Fruit fly (Drosophila melanogaster): Measurements from ENCODE around the gene Akt.

The Akt gene

DNA sequence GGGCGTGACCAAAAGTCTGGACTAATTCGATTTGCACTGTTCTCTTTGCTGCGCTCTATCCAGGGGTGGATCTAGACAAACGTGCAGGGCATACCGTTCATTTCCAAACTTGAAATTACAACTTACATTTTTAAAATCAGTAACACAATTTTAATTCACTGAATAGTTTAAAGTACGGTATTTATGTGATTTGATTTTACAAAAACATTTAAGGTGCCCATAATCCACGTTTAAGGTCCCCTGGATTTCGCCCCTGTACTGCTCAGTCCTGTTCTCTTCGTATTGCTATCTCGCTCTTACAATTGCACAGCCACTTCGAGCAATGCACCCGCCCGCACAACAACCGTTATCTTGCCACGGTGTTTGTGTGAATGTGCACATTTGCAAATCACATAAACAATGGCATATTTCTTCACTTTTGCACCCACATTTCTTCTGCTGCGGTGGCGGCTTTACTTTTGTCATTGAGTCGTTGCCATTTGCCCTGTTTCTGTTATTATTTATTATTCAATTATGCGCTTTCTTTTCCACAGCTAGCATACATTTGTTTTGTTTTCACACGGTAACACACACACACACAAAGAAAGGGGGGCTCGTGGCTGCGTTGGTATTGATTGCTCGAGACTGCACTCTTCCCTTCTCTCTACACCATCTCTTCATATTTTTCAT lies 1.2 kb upstream of the Akt start (continued):
- TF ChIP-seq inv (GFP tag; IDR thresholded peaks at IDR 0.05; ENCODE audit: partially characterized antibody) (peak; percentile 32; the same call in 1 of the 2 replicates), Abd-B (GFP tag; optimal IDR thresholded peaks at IDR 0.05) (peak; percentile 70), jing (GFP tag; optimal IDR thresholded peaks at IDR 0.05) (peak; percentile 60), CG34224 (GFP tag; IDR thresholded peaks at IDR 0.05; ENCODE audit: partially characterized antibody) (no peak), cas (GFP tag; IDR thresholded peaks at IDR 0.05) (no peak), CG8944 (GFP tag; optimal IDR thresholded peaks at IDR 0.05) (peak; percentile 79), H15 (GFP tag; IDR thresholded peaks at IDR 0.05) (peak; percentile 84), Aef1 (GFP tag; IDR thresholded peaks at IDR 0.05) (peak; percentile 72), CG11247 (GFP tag; IDR thresholded peaks at IDR 0.05) (peak; percentile 65), Ptx1 (GFP tag; IDR thresholded peaks at IDR 0.05) (peak; percentile 84), C15 (GFP tag; IDR thresholded peaks at IDR 0.05) (no peak), CG3726 (GFP tag; IDR thresholded peaks at IDR 0.05) (peak; percentile 83; the same call in 2 of the 3 replicates), Fer1 (GFP tag; optimal IDR thresholded peaks at IDR 0.05) (peak; percentile 27), en (GFP tag; optimal IDR thresholded peaks at IDR 0.05) (peak; percentile 57), ato (GFP tag; IDR thresholded peaks at IDR 0.05; ENCODE audit: partially characterized antibody) (no peak), CG11085 (GFP tag; IDR thresholded peaks at IDR 0.05) (peak; percentile 54; the same call in 1 of the 2 replicates), CrebB (tag; optimal IDR thresholded peaks at IDR 0.05) (peak; percentile 39), Elba2 (GFP tag; optimal IDR thresholded peaks at IDR 0.05) (no peak), YL-1 (GFP tag; optimal IDR thresholded peaks at IDR 0.05) (no peak), Mad (GFP tag; optimal IDR thresholded peaks at IDR 0.05) (peak; percentile 67), sens (GFP tag) (peak; percentile 98), NFAT (GFP tag; IDR thresholded peaks at IDR 0.05) (peak; percentile 58; the same call in 1 of the 2 replicates), CG17186 (GFP tag; optimal IDR thresholded peaks at IDR 0.05) (peak; percentile 40), Sry-β (GFP tag; optimal IDR thresholded peaks at IDR 0.05) (peak; percentile 16), ind (GFP tag; optimal IDR thresholded peaks at IDR 0.05) (peak; percentile 75), Hand (GFP tag; optimal IDR thresholded peaks at IDR 0.05) (no peak), dmrt99B (tag; optimal IDR thresholded peaks at IDR 0.05) (peak; percentile 85), chinmo (GFP tag; IDR thresholded peaks at IDR 0.05; ENCODE audit: partially characterized antibody) (no peak), CG12744 (GFP tag; optimal IDR thresholded peaks at IDR 0.05) (peak; percentile 25), CG4282 (GFP tag; optimal IDR thresholded peaks at IDR 0.05) (peak; percentile 1), CG3995 (GFP tag; optimal IDR thresholded peaks at IDR 0.05) (no peak), gce (GFP tag; IDR thresholded peaks at IDR 0.05) (peak; percentile 58; the same call in 1 of the 3 replicates), lab (GFP tag; optimal IDR thresholded peaks at IDR 0.05) (peak; percentile 73), CG12769 (tag; optimal IDR thresholded peaks at IDR 0.05) (peak; percentile 79), bsh (GFP tag; optimal IDR thresholded peaks at IDR 0.05) (peak; percentile 91 to 95), chm (GFP tag; IDR thresholded peaks at IDR 0.05) (peak; percentile 67; the same call in 1 of the 2 replicates), Mes4 (GFP tag; optimal IDR thresholded peaks at IDR 0.05) (peak; percentile 53), CG9876 (GFP tag; optimal IDR thresholded peaks at IDR 0.05) (peak; percentile 49), CG14710 (tag; optimal IDR thresholded peaks at IDR 0.05) (peak; percentile 85), CG4820 (GFP tag; optimal IDR thresholded peaks at IDR 0.05) (peak; percentile 83), dmrt11E (tag; optimal IDR thresholded peaks at IDR 0.05) (peak; percentile 94), CG6854 (GFP tag; optimal IDR thresholded peaks at IDR 0.05) (peak; percentile 32), CG6683 (GFP tag; optimal IDR thresholded peaks at IDR 0.05) (no peak), CG32767 (GFP tag; IDR thresholded peaks at IDR 0.05) (peak; percentile 59; the same call in 1 of the 2 replicates), klu (GFP tag; IDR thresholded peaks at IDR 0.05) (no peak), cg (GFP tag; optimal IDR thresholded peaks at IDR 0.05) (peak; percentile 82), dysf (GFP tag; IDR thresholded peaks at IDR 0.05) (peak; percentile 76), ewg (GFP tag; optimal IDR thresholded peaks at IDR 0.05) (peak; percentile 56), Spps (tag; optimal IDR thresholded peaks at IDR 0.05) (peak; percentile 70)
